Worm (Caenorhabditis elegans): ENCODE results near the gene klp-18.

DNA sequence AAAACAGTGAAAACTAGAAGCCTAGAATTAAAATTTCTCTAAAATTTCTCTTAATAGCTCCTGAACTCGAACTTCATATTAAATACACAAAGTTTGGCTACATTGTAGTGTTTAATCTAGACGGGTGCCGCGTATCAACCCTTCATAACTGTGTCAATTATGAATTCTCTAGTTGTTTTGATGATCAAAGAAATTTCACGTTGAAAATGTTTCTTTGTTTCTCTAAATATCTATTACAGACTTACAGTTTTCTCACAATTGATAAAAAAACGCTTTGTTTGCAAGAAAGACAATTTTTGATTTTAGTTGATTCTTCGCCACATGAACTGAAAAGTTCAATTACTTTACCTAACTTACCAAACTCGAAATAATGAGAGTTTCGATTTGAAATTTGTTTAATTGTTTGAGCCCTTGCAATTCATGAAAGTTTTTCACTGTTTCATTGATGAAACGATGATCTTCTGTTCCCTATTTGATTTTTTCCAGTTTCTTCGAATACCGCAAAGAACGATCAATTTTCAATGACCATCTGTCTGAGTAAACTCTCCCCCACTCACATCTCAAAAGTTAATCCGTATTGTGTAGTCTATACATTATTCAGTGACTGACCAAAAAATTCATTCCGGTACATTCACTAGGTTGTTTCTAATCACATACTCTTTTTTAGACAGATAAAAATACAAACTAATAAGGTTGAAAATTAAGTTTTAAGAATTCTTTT lies 6.8 kb downstream of the klp-18 start:
- no peak for TF ChIP-seq nhr-237 (tag; optimal IDR thresholded peaks at IDR 0.05)
- no peak for TF ChIP-seq aly-2 (tag; optimal IDR thresholded peaks at IDR 0.05)
- TF ChIP-seq lsy-2 (tag; optimal IDR thresholded peaks at IDR 0.05) = peak in 1 of 2 experiments; percentile 43
- TF ChIP-seq ama-1 (optimal IDR thresholded peaks at IDR 0.05) = no peak
